Worm (Caenorhabditis elegans): Measurements from ENCODE around the gene ZK177.12.

- TF ChIP-seq R02D3.7 (tag; optimal IDR thresholded peaks at IDR 0.05) (no peak), elt-3 (tag; optimal IDR thresholded peaks at IDR 0.05) (no peak), lin-39 (tag; optimal IDR thresholded peaks at IDR 0.05) (no peak), nhr-23 (tag; optimal IDR thresholded peaks at IDR 0.05) (no peak), elt-1 (tag; optimal IDR thresholded peaks at IDR 0.05) (no peak), lsy-2 (tag; optimal IDR thresholded peaks at IDR 0.05) (no peak), snpc-4 (tag; optimal IDR thresholded peaks at IDR 0.05) (no peak), alr-1 (tag; optimal IDR thresholded peaks at IDR 0.05) (no peak), F13H6.1 (tag; optimal IDR thresholded peaks at IDR 0.05) (no peak)
Observed at ce11 chrII:5557134-5557533, 35.6 kb downstream of the ZK177.12 start.

Measured in whole organism, L2 larva.